Fruit fly (Drosophila melanogaster): Measurements from ENCODE around the gene JIL-1.

DNA sequence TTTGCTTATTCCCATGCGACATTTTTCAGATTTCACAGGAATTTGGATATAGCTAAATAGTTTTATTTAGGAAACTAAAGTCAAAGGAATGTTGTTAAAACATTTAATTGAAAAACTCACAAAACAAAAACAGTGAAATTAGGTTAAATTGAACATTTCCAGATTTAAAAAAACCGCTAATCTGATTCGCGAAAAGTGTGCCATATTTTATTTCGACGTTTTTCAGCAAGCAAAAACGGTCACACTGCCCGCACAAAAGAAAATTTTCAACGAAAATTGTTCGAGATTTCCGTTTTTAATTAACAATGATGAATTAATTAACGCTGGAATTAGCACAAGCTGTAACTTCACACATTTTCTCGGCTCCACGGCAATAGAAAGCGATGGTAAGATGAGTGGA, 16.5 kb upstream of the JIL-1 start, which contains the start of the genes CG34012 and emei:
- TF ChIP-seq Rel (GFP tag; optimal IDR thresholded peaks at IDR 0.05) (no peak), Rel (tag; optimal IDR thresholded peaks at IDR 0.05) (no peak), Hnf4 (GFP tag; optimal IDR thresholded peaks at IDR 0.05) (no peak), brk (GFP tag; optimal IDR thresholded peaks at IDR 0.05) (no peak), HLH106 (tag; optimal IDR thresholded peaks at IDR 0.05) (no peak), psq (GFP tag; optimal IDR thresholded peaks at IDR 0.05) (no peak), rgr (GFP tag; optimal IDR thresholded peaks at IDR 0.05) (no peak), Myc (optimal IDR thresholded peaks at IDR 0.05) (no peak), br (GFP tag; optimal IDR thresholded peaks at IDR 0.05) (no peak), usp (GFP tag; optimal IDR thresholded peaks at IDR 0.05) (no peak), tai (GFP tag; optimal IDR thresholded peaks at IDR 0.05) (no peak), Hr78 (GFP tag; optimal IDR thresholded peaks at IDR 0.05) (no peak), h (GFP tag; optimal IDR thresholded peaks at IDR 0.05) (no peak)
